Worm (Caenorhabditis elegans): Measurements from ENCODE around the gene F55B12.10.

F55B12.10 gene

DNA sequence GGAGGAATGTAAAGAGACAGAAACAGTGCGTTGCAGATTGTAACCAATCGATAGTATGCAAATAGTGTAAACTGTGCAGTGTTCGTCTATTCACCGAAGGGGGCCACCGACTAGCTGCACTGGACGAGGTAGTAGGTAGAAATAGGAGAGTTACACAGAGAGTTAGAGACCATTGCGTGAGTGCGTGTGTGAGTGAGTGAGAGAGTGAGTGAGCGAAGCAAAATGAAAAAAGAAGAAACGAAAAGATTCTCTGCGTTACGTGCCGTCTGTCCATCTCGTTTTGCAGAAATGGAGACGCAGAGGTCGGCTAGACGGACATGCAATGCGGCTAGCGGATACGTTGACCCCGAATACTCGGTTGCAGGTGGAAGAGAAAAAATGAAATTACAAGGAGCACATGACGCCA is 31.1 kb upstream of the F55B12.10 start:
- TF ChIP-seq ceh-90 (tag; optimal IDR thresholded peaks at IDR 0.05) (no peak), isw-1 (GFP tag; IDR thresholded peaks at IDR 0.05) (no peak), rnt-1 (tag; optimal IDR thresholded peaks at IDR 0.05) (peak; percentile 63), aly-2 (tag; optimal IDR thresholded peaks at IDR 0.05) (no peak), elt-2 (tag; optimal IDR thresholded peaks at IDR 0.05) (no peak), lin-13 (GFP tag; optimal IDR thresholded peaks at IDR 0.05) (peak; percentile 53), hlh-4 (tag; optimal IDR thresholded peaks at IDR 0.05) (no peak), C16A3.4 (tag; optimal IDR thresholded peaks at IDR 0.05) (peak; percentile 51), lin-15B (tag; optimal IDR thresholded peaks at IDR 0.05) (no peak), sup-37 (GFP tag; optimal IDR thresholded peaks at IDR 0.05) (no peak), elt-3 (tag; optimal IDR thresholded peaks at IDR 0.05) (no peak), egl-27 (tag; optimal IDR thresholded peaks at IDR 0.05) (no peak), snpc-4 (tag; optimal IDR thresholded peaks at IDR 0.05) (peak; percentile 48), unc-98 (GFP tag; IDR thresholded peaks at IDR 0.05) (no peak), hpl-2 (GFP tag; optimal IDR thresholded peaks at IDR 0.05) (no peak), hlh-17 (GFP tag; optimal IDR thresholded peaks at IDR 0.05; ENCODE audit: borderline replicate concordance) (no peak), ceh-8 (GFP tag; optimal IDR thresholded peaks at IDR 0.05) (no peak), nhr-84 (tag; optimal IDR thresholded peaks at IDR 0.05) (no peak), skn-1 (tag; optimal IDR thresholded peaks at IDR 0.05) (peak; percentile 8), vab-15 (tag; optimal IDR thresholded peaks at IDR 0.05) (no peak), ces-1 (GFP tag; optimal IDR thresholded peaks at IDR 0.05) (no peak), swsn-7 (tag; optimal IDR thresholded peaks at IDR 0.05) (peak; percentile 52), nhr-11 (tag; optimal IDR thresholded peaks at IDR 0.05) (no peak), blmp-1 (tag; optimal IDR thresholded peaks at IDR 0.05) (peak; percentile 64), dpl-1 (GFP tag; optimal IDR thresholded peaks at IDR 0.05) (peak in 2 of 3 experiments; percentile 39 to 61), lsy-2 (tag; optimal IDR thresholded peaks at IDR 0.05) (peak; percentile 30 to 73), zip-4 (GFP tag; optimal IDR thresholded peaks at IDR 0.05) (no peak), ceh-88 (GFP tag; IDR thresholded peaks at IDR 0.05) (no peak), lin-35 (GFP tag; optimal IDR thresholded peaks at IDR 0.05) (peak; percentile 57 to 67), unc-30 (tag; optimal IDR thresholded peaks at IDR 0.05) (no peak), tlp-1 (tag; optimal IDR thresholded peaks at IDR 0.05) (no peak), unc-130 (tag; optimal IDR thresholded peaks at IDR 0.05) (no peak), pag-3 (tag; optimal IDR thresholded peaks at IDR 0.05; ENCODE audit: borderline replicate concordance, insufficient read depth) (no peak), xbp-1 (tag; optimal IDR thresholded peaks at IDR 0.05) (no peak), lir-3 (tag; optimal IDR thresholded peaks at IDR 0.05; ENCODE audit: poor library complexity) (no peak), F16B12.6 (tag; optimal IDR thresholded peaks at IDR 0.05) (no peak), snu-23 (GFP tag; optimal IDR thresholded peaks at IDR 0.05) (peak; percentile 78), nhr-237 (tag; optimal IDR thresholded peaks at IDR 0.05) (no peak), egl-13 (tag; optimal IDR thresholded peaks at IDR 0.05) (no peak), nhr-76 (tag; optimal IDR thresholded peaks at IDR 0.05) (no peak), mdl-1 (tag; optimal IDR thresholded peaks at IDR 0.05) (peak in 1 of 2 experiments; percentile 68), ama-1 (optimal IDR thresholded peaks at IDR 0.05) (no peak), tbx-2 (tag; optimal IDR thresholded peaks at IDR 0.05) (peak; percentile 55), pax-3 (tag; optimal IDR thresholded peaks at IDR 0.05) (no peak), mef-2 (tag; optimal IDR thresholded peaks at IDR 0.05) (no peak), lin-39 (tag; optimal IDR thresholded peaks at IDR 0.05) (no peak), Y116A8C.19 (tag; optimal IDR thresholded peaks at IDR 0.05; ENCODE audit: borderline replicate concordance) (no peak), lin-14 (GFP tag; optimal IDR thresholded peaks at IDR 0.05) (peak; percentile 93), ets-5 (GFP tag; IDR thresholded peaks at IDR 0.05) (no peak), grh-1 (GFP tag; IDR thresholded peaks at IDR 0.05) (no peak), nhr-12 (tag; optimal IDR thresholded peaks at IDR 0.05) (no peak), sox-4 (tag; optimal IDR thresholded peaks at IDR 0.05) (no peak), jun-1 (tag; optimal IDR thresholded peaks at IDR 0.05) (peak; percentile 61), aha-1 (tag; optimal IDR thresholded peaks at IDR 0.05) (no peak)

Measured in whole organism, L1 larva.